Worm (Caenorhabditis elegans) whole organism, dauer: ENCODE measurements around the gene anmt-2.

Experiments
- unc-62 ChIP-seq: sonication (generic microtip); optimal IDR thresholded peaks from 2 replicates; lab custom pipeline; 2017; ENCODE audit warnings: missing biosample characterization, missing genetic modification reagents, missing genetic modification characterization

anmt-2 gene

DNA sequence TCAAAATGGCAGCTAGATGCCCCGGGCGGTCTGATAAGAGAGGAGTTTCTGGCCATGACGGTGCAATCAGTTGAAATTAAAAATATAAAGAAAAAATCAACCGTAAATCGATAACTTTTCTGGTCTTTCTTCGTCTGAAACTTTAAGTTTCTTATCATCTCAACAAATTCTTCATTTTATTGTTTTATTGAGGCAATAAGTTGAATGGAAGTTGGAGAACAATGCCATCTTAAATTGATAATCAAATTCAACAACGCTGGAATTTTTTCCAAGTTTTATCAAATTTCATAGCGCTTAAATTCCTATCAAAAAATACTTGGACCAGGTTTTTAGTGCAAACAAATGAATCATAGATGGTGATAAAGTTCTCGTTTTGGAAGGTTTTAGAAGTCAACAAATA is 40.6 kb downstream of the anmt-2 start:
- TF ChIP-seq unc-62 (GFP tag; lab: Kevin White, UChicago): no peak

DNA sequence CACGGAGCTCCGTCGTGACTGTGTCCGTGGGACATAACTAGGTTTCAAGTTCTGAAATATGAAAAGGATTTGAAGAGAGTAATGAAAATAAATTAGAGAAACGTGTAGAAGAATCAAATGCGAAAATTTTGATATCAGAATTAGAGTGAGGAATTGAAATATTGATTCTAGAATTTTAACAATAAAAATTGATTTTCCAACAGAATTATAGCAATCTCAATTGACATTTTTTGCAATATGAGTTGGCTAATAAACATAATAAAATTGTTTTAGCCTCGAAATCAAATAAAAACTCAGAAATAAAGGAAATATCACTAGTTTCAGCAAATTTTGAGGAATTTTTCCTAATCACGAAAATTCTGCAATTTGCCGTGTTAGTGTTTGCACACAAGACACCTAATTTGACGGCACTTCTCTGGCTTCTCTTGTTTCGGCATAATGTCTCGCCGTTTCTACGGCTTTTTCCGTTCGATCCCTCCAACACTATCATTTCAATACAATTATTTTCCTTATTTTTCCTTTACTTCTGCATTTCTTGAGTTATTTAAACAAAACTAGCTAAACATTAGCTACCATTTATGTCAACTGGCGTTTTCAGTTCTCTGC is 41.2 kb downstream of the anmt-2 start, which contains the start of gene nmt-1:
TSS of gene nmt-1 (minus strand) at position 51 of the 606 bp plus-strand sequence.
- TF ChIP-seq unc-62 (GFP tag; lab: Kevin White, UChicago): no peak

DNA sequence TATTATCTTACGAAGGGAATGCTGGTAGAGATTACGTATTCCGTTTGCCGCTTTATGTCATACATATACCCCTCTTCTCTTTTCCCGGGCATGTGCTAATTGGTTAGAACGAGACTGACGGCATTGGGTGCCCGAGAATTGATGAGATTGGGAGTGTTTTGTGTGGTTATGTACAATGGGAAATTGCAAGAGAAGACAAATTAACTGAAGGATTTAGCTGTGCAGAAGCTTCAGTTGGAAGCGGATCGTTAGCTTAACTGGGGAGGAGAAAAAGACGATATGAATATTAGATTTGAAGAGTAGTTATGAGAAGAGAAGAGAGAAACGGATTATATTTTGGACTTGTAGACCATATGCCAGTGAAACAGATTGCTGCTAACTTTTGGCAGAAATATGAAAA is 47.4 kb downstream of the anmt-2 start:
- no peak for TF ChIP-seq unc-62 (GFP tag; lab: Kevin White, UChicago)

DNA sequence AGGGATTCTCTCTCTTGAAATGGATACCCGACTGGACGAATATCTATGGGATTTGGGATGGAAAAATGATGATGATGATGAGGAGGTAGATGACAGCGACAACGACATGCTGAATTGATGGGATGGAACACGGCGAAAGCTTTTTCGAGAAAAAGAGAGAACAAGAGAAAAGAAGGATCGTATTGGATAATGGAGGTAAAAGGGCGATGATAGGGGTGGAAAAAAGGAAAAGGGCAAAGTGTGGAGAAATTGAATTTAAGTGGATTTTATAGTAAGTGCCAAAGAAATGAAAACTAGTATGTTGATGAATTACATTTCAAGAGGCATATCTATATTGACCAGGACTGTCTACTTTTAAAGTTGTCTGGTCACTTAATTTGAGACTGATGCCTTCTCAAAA is 51.7 kb downstream of the anmt-2 start:
- TF ChIP-seq unc-62 (GFP tag; lab: Kevin White, UChicago): no peak
